Fruit fly (Drosophila melanogaster): Measurements from ENCODE around the gene CG6290.

dm6 chrX:18482537-18482936, 45.2 kb downstream of the CG6290 start:
- TF ChIP-seq CG8478 (optimal IDR thresholded peaks at IDR 0.05) (no peak), CTCF (optimal IDR thresholded peaks at IDR 0.05) (no peak)
